Worm (Caenorhabditis elegans): ENCODE data around the gene C14E2.7.

- no peak for TF ChIP-seq ceh-16 (tag; optimal IDR thresholded peaks at IDR 0.05)
- TF ChIP-seq nhr-23 (tag; optimal IDR thresholded peaks at IDR 0.05) = no peak
- no peak for TF ChIP-seq lsy-2 (tag; optimal IDR thresholded peaks at IDR 0.05)
- no peak for TF ChIP-seq skn-1 (tag; optimal IDR thresholded peaks at IDR 0.05)
- no peak for TF ChIP-seq fos-1 (tag; optimal IDR thresholded peaks at IDR 0.05)
These were observed 30.5 kb upstream of the C14E2.7 start for ce11 chrX:1785692-1786091.
